Fruit fly (Drosophila melanogaster): ENCODE results near the gene amx.

DNA sequence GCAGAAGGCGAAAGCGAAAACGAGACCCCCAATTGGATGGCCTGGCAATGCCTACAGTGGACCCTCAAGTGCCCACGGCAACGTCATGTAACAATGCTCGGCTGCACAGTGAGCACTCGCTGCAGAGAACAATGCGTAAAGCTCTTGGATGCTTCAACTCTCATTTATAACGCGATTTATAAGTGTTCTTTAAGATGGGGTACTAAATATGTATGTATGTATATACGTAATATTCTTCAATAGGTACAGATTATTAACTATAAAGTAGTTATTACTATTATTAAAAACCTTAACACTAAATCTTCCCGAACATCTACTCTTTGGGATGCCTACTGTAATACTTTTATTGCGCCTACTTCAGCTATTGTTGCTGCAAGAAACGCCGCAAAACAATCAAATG lies 18.9 kb upstream of the amx start:
- TF ChIP-seq CG31365 (tag; optimal IDR thresholded peaks at IDR 0.05) (no peak), fru (optimal IDR thresholded peaks at IDR 0.05) (no peak), NC2α (GFP tag; optimal IDR thresholded peaks at IDR 0.05) (no peak), Vsx1 (GFP tag; optimal IDR thresholded peaks at IDR 0.05) (no peak), CG8290 (GFP tag; optimal IDR thresholded peaks at IDR 0.05) (no peak), CG8290 (tag; optimal IDR thresholded peaks at IDR 0.05) (no peak), CG14965 (GFP tag; optimal IDR thresholded peaks at IDR 0.05; ENCODE audit: borderline replicate concordance) (no peak), CG1603 (tag; optimal IDR thresholded peaks at IDR 0.05) (no peak), Scr (GFP tag; IDR thresholded peaks at IDR 0.05; ENCODE audit: partially characterized antibody) (no peak), Ptx1 (GFP tag; IDR thresholded peaks at IDR 0.05) (no peak), bcd (GFP tag; optimal IDR thresholded peaks at IDR 0.05) (no peak), CG13296 (GFP tag; optimal IDR thresholded peaks at IDR 0.05) (no peak), ken (GFP tag; IDR thresholded peaks at IDR 0.05) (no peak)

Data from whole organism, embryonic.